Worm (Caenorhabditis elegans) whole organism, L4 larva: ENCODE results near the gene stn-2.

ENCODE experiments used
- F37D6.2 ChIP-seq: sonication (generic microtip); optimal IDR thresholded peaks from 2 replicates; lab custom pipeline; 2016; ENCODE audit warnings: mild to moderate bottlenecking, missing genetic modification characterization, missing compliant biosample characterization
- F49E8.2 ChIP-seq: sonication (generic microtip); optimal IDR thresholded peaks from 2 replicates; lab custom pipeline; 2016; ENCODE audit warnings: missing compliant biosample characterization, mild to moderate bottlenecking, missing genetic modification characterization, borderline replicate concordance
- R02D3.7 ChIP-seq: fragments of 150-350 bp; sonication (generic microtip); optimal IDR thresholded peaks from 3 replicates; lab custom pipeline; 2014; ENCODE audit warnings: missing biosample characterization, missing genetic modification characterization
- T20F7.1 ChIP-seq: fragments of 200-800 bp; sonication (Bioruptor generic); optimal IDR thresholded peaks from 2 replicates; lab custom pipeline; 2018; ENCODE audit warnings: mild to moderate bottlenecking, missing genetic modification characterization, missing compliant biosample characterization
- T26A8.4 ChIP-seq: fragments of 200-800 bp; sonication (Bioruptor generic); IDR thresholded peaks from 2 replicates; pipeline ENCODE4 v1.3.6; 2022; ENCODE audit warnings: missing genetic modification characterization, missing compliant biosample characterization
- aha-1 ChIP-seq: fragments of 150-350 bp; peaks from one replicate; lab custom pipeline; 2014; ENCODE audit warnings: missing biosample characterization, missing genetic modification characterization
- ceh-20 ChIP-seq: fragments of 200-800 bp; sonication (Bioruptor generic); IDR thresholded peaks from 2 replicates; pipeline ENCODE4 v1.3.6; 2022; ENCODE audit warnings: missing genetic modification reagents, missing genetic modification characterization, missing compliant biosample characterization
- ceh-28 ChIP-seq: fragments of 150-350 bp; optimal IDR thresholded peaks from 2 replicates; lab custom pipeline; 2014; ENCODE audit warnings: missing biosample characterization, missing genetic modification reagents, missing genetic modification characterization
- ces-1 ChIP-seq: fragments of 150-350 bp; sonication (generic microtip); optimal IDR thresholded peaks from 4 replicates; lab custom pipeline; 2014; ENCODE audit warnings: missing biosample characterization, missing genetic modification reagents, missing genetic modification characterization
- ctbp-1 ChIP-seq: fragments of 200-800 bp; sonication (Bioruptor generic); IDR thresholded peaks from 2 replicates; pipeline ENCODE4 v1.3.6; 2022; ENCODE audit warnings: missing genetic modification reagents, missing genetic modification characterization, missing compliant biosample characterization
- daf-16 ChIP-seq, 3 experiments: sonication (generic microtip); optimal IDR thresholded peaks; 2 replicates each; lab custom pipeline; 2016 to 2017; ENCODE audit warnings: missing genetic modification characterization in 3 of 3, missing genetic modification reagents in 3 of 3, mild to moderate bottlenecking in 2 of 3, missing compliant biosample characterization in 2 of 3, missing biosample characterization in 1 of 3, moderate library complexity in 1 of 3
- dmd-8 ChIP-seq: fragments of 200-800 bp; sonication (Bioruptor generic); IDR thresholded peaks from 2 replicates; pipeline ENCODE4 v1.3.6; 2022; ENCODE audit warnings: missing genetic modification characterization, missing compliant biosample characterization
- dve-1 ChIP-seq: sonication (generic microtip); optimal IDR thresholded peaks from 2 replicates; lab custom pipeline; 2017; ENCODE audit warnings: antibody characterized with exemption, mild to moderate bottlenecking, missing genetic modification characterization, missing compliant biosample characterization; ENCODE audit not compliant: insufficient read depth
- fkh-10 ChIP-seq: fragments of 150-350 bp; optimal IDR thresholded peaks from 2 replicates; lab custom pipeline; 2014; ENCODE audit warnings: missing biosample characterization, missing genetic modification reagents, missing genetic modification characterization
- fos-1 ChIP-seq: fragments of 150-350 bp; optimal IDR thresholded peaks from 2 replicates; lab custom pipeline; 2014; ENCODE audit warnings: missing biosample characterization, missing genetic modification characterization
- hif-1 ChIP-seq, 2 experiments: sonication (generic microtip); optimal IDR thresholded peaks; 2 replicates each; lab custom pipeline; 2016 to 2017; ENCODE audit warnings: missing compliant biosample characterization in 2 of 2, missing genetic modification characterization in 2 of 2, missing genetic modification reagents in 2 of 2, missing genotype in 2 of 2, mild to moderate bottlenecking in 1 of 2
- hlh-11 ChIP-seq: fragments of 200-800 bp; sonication (Bioruptor generic); optimal IDR thresholded peaks from 2 replicates; lab custom pipeline; 2018; ENCODE audit warnings: mild to moderate bottlenecking, missing genetic modification characterization, missing compliant biosample characterization
- hlh-30 ChIP-seq: sonication (generic microtip); optimal IDR thresholded peaks from 2 replicates; lab custom pipeline; 2017; ENCODE audit warnings: antibody characterized with exemption, mild to moderate bottlenecking, missing genetic modification characterization, missing compliant biosample characterization; ENCODE audit not compliant: insufficient read depth
- hmg-1.1 ChIP-seq: fragments of 200-800 bp; sonication (Bioruptor generic); IDR thresholded peaks from 2 replicates; pipeline ENCODE4 v1.3.6; 2022; ENCODE audit warnings: missing genetic modification reagents, missing genetic modification characterization, missing compliant biosample characterization
- lin-39 ChIP-seq: fragments of 150-350 bp; optimal IDR thresholded peaks from 2 replicates; lab custom pipeline; 2014; ENCODE audit warnings: missing biosample characterization, missing genetic modification reagents, missing genetic modification characterization
- lsy-2 ChIP-seq, 2 experiments: fragments of 150-350 bp in 1 of 2; sonication (generic microtip) in 1 of 2; optimal IDR thresholded peaks; 2 replicates each; lab custom pipeline; 2014 to 2017; ENCODE audit warnings: missing biosample characterization in 2 of 2, missing genetic modification characterization in 2 of 2
- madf-9 ChIP-seq: fragments of 200-800 bp; sonication (Bioruptor generic); conservative IDR thresholded peaks from 2 replicates; pipeline ENCODE4 v1.3.6; 2022; ENCODE audit warnings: missing genetic modification reagents, missing genetic modification characterization, missing compliant biosample characterization
- mdl-1 ChIP-seq, 2 experiments: fragments of 150-350 bp in 1 of 2; sonication (generic microtip) in 1 of 2; optimal IDR thresholded peaks; 2 replicates each; lab custom pipeline; 2014 to 2017; ENCODE audit warnings: missing biosample characterization in 2 of 2, missing genetic modification characterization in 2 of 2
- mep-1 ChIP-seq: fragments of 150-350 bp; sonication (generic microtip); optimal IDR thresholded peaks from 3 replicates; lab custom pipeline; 2014; ENCODE audit warnings: missing biosample characterization, missing genetic modification characterization
- mes-2 ChIP-seq: sonication (generic microtip); optimal IDR thresholded peaks from 2 replicates; lab custom pipeline; 2016; ENCODE audit warnings: missing genotype, mild to moderate bottlenecking, missing genetic modification characterization, missing compliant biosample characterization; ENCODE audit not compliant: poor library complexity, severe bottlenecking
- nhr-237 ChIP-seq: sonication (generic microtip); optimal IDR thresholded peaks from 2 replicates; lab custom pipeline; 2017; ENCODE audit warnings: missing biosample characterization, missing genetic modification characterization
- nhr-28 ChIP-seq: fragments of 150-350 bp; optimal IDR thresholded peaks from 2 replicates; lab custom pipeline; 2014; ENCODE audit warnings: missing biosample characterization, missing genetic modification characterization
- pha-4 ChIP-seq, 2 experiments: fragments of 150-350 bp in 1 of 2; fragments of 200-800 bp in 1 of 2; sonication (Bioruptor generic) in 1 of 2; IDR thresholded peaks in 1 of 2; optimal IDR thresholded peaks in 1 of 2; 2 replicates each; pipeline versions ENCODE4 v1.3.6 to Lab custom; 2014 to 2022; ENCODE audit warnings: missing genetic modification characterization in 2 of 2, missing genetic modification reagents in 2 of 2, missing biosample characterization in 1 of 2, missing compliant biosample characterization in 1 of 2
- php-3 ChIP-seq: fragments of 200-800 bp; sonication (Bioruptor generic); IDR thresholded peaks from 2 replicates; pipeline ENCODE4 v1.3.6; 2022; ENCODE audit warnings: missing genetic modification reagents, missing genetic modification characterization, missing compliant biosample characterization
- sdz-12 ChIP-seq: fragments of 200-800 bp; sonication (Bioruptor generic); optimal IDR thresholded peaks from 2 replicates; lab custom pipeline; 2018; ENCODE audit warnings: mild to moderate bottlenecking, missing genetic modification characterization, missing compliant biosample characterization
- skn-1 ChIP-seq: fragments of 150-350 bp; optimal IDR thresholded peaks from 2 replicates; lab custom pipeline; 2014; ENCODE audit warnings: missing biosample characterization, missing genetic modification characterization
- unc-62 ChIP-seq, 3 experiments: fragments of 150-350 bp in 1 of 3; sonication (generic microtip); optimal IDR thresholded peaks in 2 of 3; peaks in 1 of 3; 1 replicate in 1 of 3; 2 replicates in 2 of 3; lab custom pipeline; 2014 to 2017; ENCODE audit warnings: missing biosample characterization in 3 of 3, missing genetic modification characterization in 3 of 3, missing genetic modification reagents in 3 of 3, missing genotype in 1 of 3
- zfp-2 ChIP-seq: sonication (generic microtip); optimal IDR thresholded peaks from 2 replicates; lab custom pipeline; 2016; ENCODE audit warnings: mild to moderate bottlenecking, missing genetic modification characterization, missing compliant biosample characterization
- ztf-11 ChIP-seq: fragments of 150-350 bp; optimal IDR thresholded peaks from 2 replicates; lab custom pipeline; 2014; ENCODE audit warnings: missing biosample characterization, missing genetic modification characterization

The stn-2 gene

ce11 chrX:7681965-7682946, 1.8 kb upstream of the stn-2 start, which contains the start of gene unc-18:
TSS of gene unc-18 (plus strand) at chrX:7682896.
- TF ChIP-seq ctbp-1 (GFP tag; lab: Robert Waterston, UW) (0 out of 2 replicates have a peak, but pooled peaks have one; percentile 42), T20F7.1 (GFP tag; lab: Kevin White, UChicago) (no peak), hmg-1.1 (GFP tag; lab: Robert Waterston, UW) (peak; percentile 23; the same call in 1 of the 2 replicates), nhr-237 (tag; lab: Kevin White, UChicago) (no peak), fkh-10 (peak; percentile 91), ztf-11 (tag; lab: Kevin White, UChicago) (no peak), hlh-11 (peak; percentile 3), dve-1 (tag; lab: Kevin White, UChicago) (no peak), unc-62 (GFP tag; optimal IDR thresholded peaks at IDR 0.05 in 1 of 2; lab: Kevin White, UChicago) (peak in 1 of 2 experiments; percentile 99), unc-62 (tag; optimal IDR thresholded peaks at IDR 0.05; lab: Kevin White, UChicago) (no peak), R02D3.7 (no peak), mdl-1 (tag; optimal IDR thresholded peaks at IDR 0.05; lab: Kevin White, UChicago) (peak in 1 of 2 experiments; percentile 12), mes-2 (tag; lab: Kevin White, UChicago) (peak; percentile 57), F37D6.2 (peak; percentile 54), hlh-30 (tag; lab: Kevin White, UChicago) (peak; percentile 65), ceh-28 (tag; lab: Kevin White, UChicago) (peak; percentile 76), lin-39 (tag; lab: Kevin White, UChicago) (peak; percentile 50), mep-1 (tag; lab: Kevin White, UChicago) (peak; percentile 58), daf-16 (GFP tag; optimal IDR thresholded peaks at IDR 0.05; lab: Kevin White, UChicago) (no peak), daf-16 (tag; optimal IDR thresholded peaks at IDR 0.05; lab: Kevin White, UChicago) (peak; percentile 82), fos-1 (no peak), lsy-2 (tag; optimal IDR thresholded peaks at IDR 0.05; lab: Kevin White, UChicago) (peak in 1 of 2 experiments; percentile 34)

- 0 out of 2 replicates have a peak, but pooled peaks have one; percentile 47 for TF ChIP-seq ctbp-1 (GFP tag; lab: Robert Waterston, UW)
- peak; percentile 11 for TF ChIP-seq ces-1 (GFP tag; lab: Kevin White, UChicago)
- peak; percentile 34 for TF ChIP-seq fkh-10
- no peak for TF ChIP-seq zfp-2 (tag; lab: Kevin White, UChicago)
Observed at ce11 chrX:7679835-7680234, 584 bp downstream of the stn-2 start.

ce11 chrX:7678437-7679139, 1.8 kb downstream of the stn-2 start:
- TF ChIP-seq F49E8.2 (tag; lab: Kevin White, UChicago) (no peak), ceh-20 (no peak), hmg-1.1 (GFP tag; lab: Robert Waterston, UW) (peak; percentile 51), T26A8.4 (GFP tag; lab: Robert Waterston, UW) (no peak), php-3 (GFP tag; lab: Robert Waterston, UW) (no peak), skn-1 (tag; lab: Kevin White, UChicago) (no peak), sdz-12 (GFP tag; lab: Kevin White, UChicago) (no peak), nhr-28 (tag; lab: Kevin White, UChicago) (no peak), hif-1 (tag; optimal IDR thresholded peaks at IDR 0.05; lab: Kevin White, UChicago) (no peak), ctbp-1 (GFP tag; lab: Robert Waterston, UW) (no peak), mep-1 (tag; lab: Kevin White, UChicago) (peak; percentile 16), pha-4 (GFP tag; IDR thresholded peaks at IDR 0.05; lab: Robert Waterston, UW) (no peak), pha-4 (tag; optimal IDR thresholded peaks at IDR 0.05; lab: Kevin White, UChicago) (no peak), hlh-30 (tag; lab: Kevin White, UChicago) (peak; percentile 73), madf-9 (GFP tag; lab: Robert Waterston, UW) (no peak), lsy-2 (tag; optimal IDR thresholded peaks at IDR 0.05; lab: Kevin White, UChicago) (no peak), aha-1 (peak; percentile 91), dmd-8 (GFP tag; lab: Robert Waterston, UW) (no peak)
